Worm (Caenorhabditis elegans) whole organism, L2 larva: Measurements from ENCODE around the gene C18F10.7.

Source experiments
- C34F6.9 ChIP-seq: fragments of 150-350 bp; optimal IDR thresholded peaks from 2 replicates; lab custom pipeline; 2014; ENCODE audit warnings: missing biosample characterization, missing genetic modification characterization
- F13H6.1 ChIP-seq: sonication (generic microtip); optimal IDR thresholded peaks from 2 replicates; lab custom pipeline; 2016; ENCODE audit warnings: missing genetic modification characterization, missing compliant biosample characterization
- ZK546.5 ChIP-seq: sonication (generic microtip); optimal IDR thresholded peaks from 2 replicates; lab custom pipeline; 2017; ENCODE audit warnings: missing biosample characterization, missing genetic modification characterization
- alr-1 ChIP-seq: fragments of 150-350 bp; optimal IDR thresholded peaks from 2 replicates; lab custom pipeline; 2014; ENCODE audit warnings: missing biosample characterization, missing genetic modification characterization
- ama-1 ChIP-seq: fragments of 150-350 bp; optimal IDR thresholded peaks from 2 replicates; lab custom pipeline; 2018; ENCODE audit warnings: inconsistent platforms
- blmp-1 ChIP-seq: sonication (generic microtip); optimal IDR thresholded peaks from 2 replicates; lab custom pipeline; 2017; ENCODE audit warnings: missing genetic modification characterization, mild to moderate bottlenecking, missing compliant biosample characterization, antibody characterized with exemption, moderate library complexity; ENCODE audit not compliant: insufficient read depth
- ceh-16 ChIP-seq: fragments of 150-350 bp; optimal IDR thresholded peaks from 2 replicates; lab custom pipeline; 2014; ENCODE audit warnings: missing biosample characterization, missing genetic modification characterization
- ceh-82 ChIP-seq: fragments of 150-350 bp; optimal IDR thresholded peaks from 2 replicates; lab custom pipeline; 2014; ENCODE audit warnings: missing biosample characterization, missing genetic modification characterization
- crh-2 ChIP-seq: sonication (generic microtip); optimal IDR thresholded peaks from 2 replicates; lab custom pipeline; 2017; ENCODE audit warnings: missing biosample characterization, missing genetic modification characterization
- dmd-4 ChIP-seq: sonication (generic microtip); optimal IDR thresholded peaks from 2 replicates; lab custom pipeline; 2017; ENCODE audit warnings: missing biosample characterization, missing genetic modification characterization
- egl-27 ChIP-seq: sonication (generic microtip); optimal IDR thresholded peaks from 3 replicates; lab custom pipeline; 2017; ENCODE audit warnings: missing biosample characterization, missing genetic modification reagents, missing genetic modification characterization
- elt-1 ChIP-seq: fragments of 150-350 bp; optimal IDR thresholded peaks from 2 replicates; lab custom pipeline; 2014; ENCODE audit warnings: missing biosample characterization, missing genetic modification characterization
- elt-3 ChIP-seq: sonication (generic microtip); optimal IDR thresholded peaks from 2 replicates; lab custom pipeline; 2017; ENCODE audit warnings: missing biosample characterization, missing genetic modification characterization
- fos-1 ChIP-seq: fragments of 150-350 bp; optimal IDR thresholded peaks from 2 replicates; lab custom pipeline; 2014; ENCODE audit warnings: missing biosample characterization, missing genetic modification characterization
- lin-11 ChIP-seq: fragments of 150-350 bp; sonication (generic microtip); optimal IDR thresholded peaks from 2 replicates; lab custom pipeline; 2014; ENCODE audit warnings: missing biosample characterization, missing genetic modification characterization, inconsistent platforms, mixed read lengths
- lin-39 ChIP-seq: fragments of 150-350 bp; optimal IDR thresholded peaks from 2 replicates; lab custom pipeline; 2014; ENCODE audit warnings: missing biosample characterization, missing genetic modification reagents, missing genetic modification characterization
- lsy-2 ChIP-seq, 2 experiments: fragments of 150-350 bp in 1 of 2; sonication (generic microtip) in 1 of 2; optimal IDR thresholded peaks; 2 replicates each; lab custom pipeline; 2014 to 2017; ENCODE audit warnings: missing biosample characterization in 2 of 2, missing genetic modification characterization in 2 of 2
- mab-5 ChIP-seq: fragments of 150-350 bp; optimal IDR thresholded peaks from 2 replicates; lab custom pipeline; 2014; ENCODE audit warnings: missing biosample characterization, missing genetic modification characterization
- mbf-1 ChIP-seq: sonication (generic microtip); optimal IDR thresholded peaks from 2 replicates; lab custom pipeline; 2017; ENCODE audit warnings: missing biosample characterization, missing genetic modification characterization
- mdl-1 ChIP-seq, 2 experiments: fragments of 150-350 bp in 1 of 2; sonication (generic microtip) in 1 of 2; optimal IDR thresholded peaks; 2 replicates each; lab custom pipeline; 2017; ENCODE audit warnings: missing biosample characterization in 2 of 2, missing genetic modification characterization in 2 of 2
- nhr-10 ChIP-seq: sonication (generic microtip); optimal IDR thresholded peaks from 2 replicates; lab custom pipeline; 2017; ENCODE audit warnings: missing biosample characterization, missing genetic modification characterization
- nhr-11 ChIP-seq: fragments of 150-350 bp; optimal IDR thresholded peaks from 2 replicates; lab custom pipeline; 2014; ENCODE audit warnings: missing biosample characterization, missing genetic modification characterization
- nhr-12 ChIP-seq: fragments of 150-350 bp; optimal IDR thresholded peaks from 2 replicates; lab custom pipeline; 2014; ENCODE audit warnings: missing biosample characterization, missing genetic modification characterization
- nhr-129 ChIP-seq: fragments of 150-350 bp; optimal IDR thresholded peaks from 2 replicates; lab custom pipeline; 2014; ENCODE audit warnings: missing biosample characterization, missing genetic modification characterization
- nhr-21 ChIP-seq: fragments of 150-350 bp; optimal IDR thresholded peaks from 2 replicates; lab custom pipeline; 2014; ENCODE audit warnings: missing biosample characterization, missing genetic modification characterization
- nhr-237 ChIP-seq: fragments of 150-350 bp; optimal IDR thresholded peaks from 2 replicates; lab custom pipeline; 2014; ENCODE audit warnings: missing biosample characterization, missing genetic modification characterization
- nhr-25 ChIP-seq: fragments of 150-350 bp; sonication (generic microtip); optimal IDR thresholded peaks from 3 replicates; lab custom pipeline; 2014; ENCODE audit warnings: missing biosample characterization, missing genetic modification characterization
- nhr-6 ChIP-seq: fragments of 150-350 bp; optimal IDR thresholded peaks from 2 replicates; lab custom pipeline; 2014; ENCODE audit warnings: missing biosample characterization, missing genetic modification characterization
- nhr-77 ChIP-seq: fragments of 150-350 bp; optimal IDR thresholded peaks from 2 replicates; lab custom pipeline; 2014; ENCODE audit warnings: missing biosample characterization, missing genetic modification characterization
- skn-1 ChIP-seq: sonication (generic microtip); optimal IDR thresholded peaks from 2 replicates; lab custom pipeline; 2017; ENCODE audit warnings: missing biosample characterization, missing genetic modification characterization
- sma-3 ChIP-seq: sonication (generic microtip); optimal IDR thresholded peaks from 2 replicates; lab custom pipeline; 2016; ENCODE audit warnings: missing genetic modification reagents, missing genetic modification characterization, missing compliant biosample characterization
- sma-9 ChIP-seq, 2 experiments: fragments of 150-350 bp in 1 of 2; sonication (generic microtip) in 1 of 2; optimal IDR thresholded peaks; 2 replicates each; lab custom pipeline; 2014 to 2016; ENCODE audit warnings: missing genetic modification characterization in 2 of 2, mild to moderate bottlenecking in 1 of 2, missing biosample characterization in 1 of 2, missing compliant biosample characterization in 1 of 2, missing genetic modification reagents in 1 of 2, moderate library complexity in 1 of 2
- snpc-4 ChIP-seq: fragments of 150-350 bp; optimal IDR thresholded peaks from 2 replicates; lab custom pipeline; 2014; ENCODE audit warnings: missing biosample characterization, missing genetic modification characterization
- zag-1 ChIP-seq: fragments of 150-350 bp; optimal IDR thresholded peaks from 2 replicates; lab custom pipeline; 2014; ENCODE audit warnings: missing biosample characterization, missing genetic modification characterization
- ztf-1 ChIP-seq: fragments of 200-800 bp; sonication (Bioruptor generic); conservative IDR thresholded peaks from 2 replicates; pipeline ENCODE4 v1.3.6; 2022; ENCODE audit warnings: missing genetic modification characterization, missing compliant biosample characterization
- ztf-11 ChIP-seq: sonication (generic microtip); optimal IDR thresholded peaks from 2 replicates; lab custom pipeline; 2017; ENCODE audit warnings: missing biosample characterization, missing genetic modification characterization
- ztf-4 ChIP-seq: fragments of 150-350 bp; optimal IDR thresholded peaks from 2 replicates; lab custom pipeline; 2014; ENCODE audit warnings: missing biosample characterization, missing genetic modification characterization

Gene C18F10.7

ce11 chrIII:6248064-6248687 is 30.0 kb downstream of the C18F10.7 start, which contains the start of the genes gen-1 and stt-3:
Gene gen-1 (minus strand): TSS chrIII:6248158.
Gene stt-3 (plus strand): TSS chrIII:6248637.
- TF ChIP-seq lsy-2 (tag; optimal IDR thresholded peaks at IDR 0.05; lab: Kevin White, UChicago) (no peak), elt-1 (tag; lab: Kevin White, UChicago) (no peak), nhr-12 (tag; lab: Kevin White, UChicago) (no peak), skn-1 (tag; lab: Kevin White, UChicago) (no peak), nhr-10 (no peak), mbf-1 (tag; lab: Kevin White, UChicago) (no peak), sma-9 (GFP tag; optimal IDR thresholded peaks at IDR 0.05; lab: Kevin White, UChicago) (no peak), sma-9 (tag; optimal IDR thresholded peaks at IDR 0.05; lab: Kevin White, UChicago) (no peak), nhr-237 (tag; lab: Kevin White, UChicago) (no peak), crh-2 (tag; lab: Kevin White, UChicago) (peak; percentile 86), ztf-1 (GFP tag; lab: Robert Waterston, UW) (no peak), F13H6.1 (tag; lab: Kevin White, UChicago) (no peak), nhr-129 (tag; lab: Kevin White, UChicago) (peak; percentile 43), mab-5 (no peak), ZK546.5 (tag; lab: Kevin White, UChicago) (no peak), nhr-21 (tag; lab: Kevin White, UChicago) (no peak), blmp-1 (tag; lab: Kevin White, UChicago) (no peak), sma-3 (GFP tag; lab: Kevin White, UChicago) (no peak), snpc-4 (no peak), C34F6.9 (peak; percentile 18), nhr-11 (tag; lab: Kevin White, UChicago) (no peak), ceh-82 (no peak), ztf-4 (no peak)

- TF ChIP-seq mdl-1 (tag; optimal IDR thresholded peaks at IDR 0.05; lab: Kevin White, UChicago) (no peak), nhr-21 (tag; lab: Kevin White, UChicago) (no peak), elt-3 (no peak), nhr-25 (no peak), zag-1 (no peak), ztf-4 (no peak), nhr-237 (tag; lab: Kevin White, UChicago) (no peak), mbf-1 (tag; lab: Kevin White, UChicago) (no peak), nhr-6 (tag; lab: Kevin White, UChicago) (no peak)
These were observed 32.4 kb downstream of the C18F10.7 start, which contains the start of gene bcas-2 for ce11 chrIII:6245728-6246127. Gene bcas-2 (minus strand): TSS chrIII:6245828.

DNA sequence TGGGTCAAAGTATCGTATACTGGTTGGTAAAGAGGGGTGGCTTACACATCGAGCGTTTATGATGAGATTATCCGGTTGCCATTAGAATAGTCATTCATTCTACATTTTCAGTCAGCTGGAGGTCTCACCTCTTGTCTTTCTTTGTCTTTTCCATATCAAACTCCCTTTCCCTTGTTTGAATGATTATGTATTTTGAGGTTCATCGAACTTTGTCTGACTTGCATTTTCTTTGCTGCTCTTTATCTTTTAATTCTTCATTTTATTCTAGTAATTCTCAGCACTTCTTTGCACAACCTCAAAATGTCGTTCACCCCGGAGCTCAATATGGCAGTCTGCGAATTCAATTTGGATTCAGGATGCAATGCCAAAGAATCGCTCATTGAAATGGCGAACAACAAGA is 37.6 kb downstream of the C18F10.7 start, which contains the start of gene T12A2.3:
T12A2.3 (plus strand) TSS at position 301 of the 400 bp plus-strand sequence.
- no peak for TF ChIP-seq zag-1
- TF ChIP-seq nhr-21 (tag; lab: Kevin White, UChicago) = no peak
- TF ChIP-seq crh-2 (tag; lab: Kevin White, UChicago) = no peak
- TF ChIP-seq alr-1 (tag; lab: Kevin White, UChicago) = no peak

- TF ChIP-seq alr-1 (tag; lab: Kevin White, UChicago) = no peak
- TF ChIP-seq crh-2 (tag; lab: Kevin White, UChicago) = no peak
- no peak for TF ChIP-seq fos-1 (tag; lab: Kevin White, UChicago)
These were observed 41.5 kb downstream of the C18F10.7 start, which contains the start of gene T12A2.21 for ce11 chrIII:6236649-6237048. Gene T12A2.21 (minus strand): TSS chrIII:6236749.

ce11 chrIII:6231880-6232279 is 46.3 kb downstream of the C18F10.7 start:
- peak; percentile 17 for TF ChIP-seq C34F6.9
- TF ChIP-seq zag-1 = no peak
- TF ChIP-seq egl-27 (tag; lab: Kevin White, UChicago) = peak; percentile 39
- peak; percentile 59 for TF ChIP-seq crh-2 (tag; lab: Kevin White, UChicago)
- TF ChIP-seq fos-1 (tag; lab: Kevin White, UChicago) = peak; percentile 89
- no peak for TF ChIP-seq mbf-1 (tag; lab: Kevin White, UChicago)
- TF ChIP-seq, all 48 proteins: peak for 4

- TF ChIP-seq nhr-77 (tag; lab: Kevin White, UChicago) = no peak
- no peak for TF ChIP-seq lin-11
- no peak for TF ChIP-seq lsy-2 (tag; optimal IDR thresholded peaks at IDR 0.05; lab: Kevin White, UChicago)
- TF ChIP-seq ztf-11 (tag; lab: Kevin White, UChicago) = no peak
- TF ChIP-seq dmd-4 (tag; lab: Kevin White, UChicago) = no peak
- no peak for TF ChIP-seq nhr-21 (tag; lab: Kevin White, UChicago)
- TF ChIP-seq lin-39 (tag; lab: Kevin White, UChicago) = no peak
- TF ChIP-seq ceh-82 = no peak
- no peak for TF ChIP-seq ztf-4
- no peak for TF ChIP-seq ceh-16
- no peak for TF ChIP-seq blmp-1 (tag; lab: Kevin White, UChicago)
- no peak for TF ChIP-seq nhr-6 (tag; lab: Kevin White, UChicago)
- no peak for TF ChIP-seq ama-1 (lab: Kevin White, UChicago)
- TF ChIP-seq elt-3 = no peak
- TF ChIP-seq nhr-25 = no peak
- TF ChIP-seq snpc-4 = no peak
These were observed 47.3 kb downstream of the C18F10.7 start, which contains the start of gene esyt-2 for ce11 chrIII:6230870-6231269. Gene esyt-2 (minus strand): TSS chrIII:6230970.
